Worm (Caenorhabditis elegans): ENCODE data around the gene T04C9.2.
A peak's percentile ranks its signal among the peaks of the same experiment; 100 is the strongest.

The T04C9.2 gene

ce11 chrIII:5988461-5988860, 3.2 kb upstream of the T04C9.2 start:
- TF ChIP-seq klf-2 (GFP tag; conservative IDR thresholded peaks at IDR 0.05) (no peak), T22C8.4 (GFP tag; IDR thresholded peaks at IDR 0.05) (no peak), med-1 (GFP tag; optimal IDR thresholded peaks at IDR 0.05; ENCODE audit: insufficient read depth) (no peak)

- TF ChIP-seq T22C8.4 (GFP tag; IDR thresholded peaks at IDR 0.05) (no peak), ztf-23 (GFP tag; IDR thresholded peaks at IDR 0.05) (no peak), ref-1 (GFP tag; conservative IDR thresholded peaks at IDR 0.05) (no peak), cog-1 (tag; optimal IDR thresholded peaks at IDR 0.05) (no peak)
These were observed 2.5 kb upstream of the T04C9.2 start for ce11 chrIII:5988991-5989726.

ce11 chrIII:5990090-5990489, 1.6 kb upstream of the T04C9.2 start:
- TF ChIP-seq cog-1 (tag; optimal IDR thresholded peaks at IDR 0.05) (no peak), tab-1 (GFP tag; IDR thresholded peaks at IDR 0.05) (no peak), ztf-23 (GFP tag; IDR thresholded peaks at IDR 0.05) (no peak), ref-1 (GFP tag; conservative IDR thresholded peaks at IDR 0.05) (no peak), ztf-29 (GFP tag; IDR thresholded peaks at IDR 0.05) (no peak), med-1 (GFP tag; optimal IDR thresholded peaks at IDR 0.05; ENCODE audit: insufficient read depth) (no peak), T22C8.4 (GFP tag; IDR thresholded peaks at IDR 0.05) (no peak), klf-2 (GFP tag; conservative IDR thresholded peaks at IDR 0.05) (no peak), flt-1 (GFP tag; IDR thresholded peaks at IDR 0.05) (no peak)

- no peak for TF ChIP-seq ztf-23 (GFP tag; IDR thresholded peaks at IDR 0.05)
- TF ChIP-seq flt-1 (GFP tag; IDR thresholded peaks at IDR 0.05) = 0 out of 2 replicates have a peak, but pooled peaks have one; percentile 37
These were observed 363 bp downstream of the T04C9.2 start for ce11 chrIII:5992043-5992442.

ce11 chrIII:5992913-5993312, 1.2 kb downstream of the T04C9.2 start, which contains the start of gene T04C9.1:
Gene T04C9.1 (plus strand): TSS chrIII:5993213.
- TF ChIP-seq cog-1 (tag; optimal IDR thresholded peaks at IDR 0.05) (no peak), ztf-29 (GFP tag; IDR thresholded peaks at IDR 0.05) (no peak), T22C8.4 (GFP tag; IDR thresholded peaks at IDR 0.05) (no peak), ztf-23 (GFP tag; IDR thresholded peaks at IDR 0.05) (no peak), klf-2 (GFP tag; conservative IDR thresholded peaks at IDR 0.05) (no peak), ref-1 (GFP tag; conservative IDR thresholded peaks at IDR 0.05) (no peak), med-1 (GFP tag; optimal IDR thresholded peaks at IDR 0.05; ENCODE audit: insufficient read depth) (no peak), flt-1 (GFP tag; IDR thresholded peaks at IDR 0.05) (no peak), tab-1 (GFP tag; IDR thresholded peaks at IDR 0.05) (no peak)

ce11 chrIII:5998640-5999039, 7.0 kb downstream of the T04C9.2 start:
- no peak for TF ChIP-seq T22C8.4 (GFP tag; IDR thresholded peaks at IDR 0.05)
- TF ChIP-seq klf-2 (GFP tag; conservative IDR thresholded peaks at IDR 0.05) = no peak
- no peak for TF ChIP-seq cog-1 (tag; optimal IDR thresholded peaks at IDR 0.05)
- no peak for TF ChIP-seq ref-1 (GFP tag; conservative IDR thresholded peaks at IDR 0.05)
- no peak for TF ChIP-seq med-1 (GFP tag; optimal IDR thresholded peaks at IDR 0.05; ENCODE audit: insufficient read depth)
- TF ChIP-seq ztf-29 (GFP tag; IDR thresholded peaks at IDR 0.05) = no peak
- no peak for TF ChIP-seq ztf-23 (GFP tag; IDR thresholded peaks at IDR 0.05)
- TF ChIP-seq tab-1 (GFP tag; IDR thresholded peaks at IDR 0.05) = no peak
- no peak for TF ChIP-seq flt-1 (GFP tag; IDR thresholded peaks at IDR 0.05)

- TF ChIP-seq T22C8.4 (GFP tag; IDR thresholded peaks at IDR 0.05) (no peak), flt-1 (GFP tag; IDR thresholded peaks at IDR 0.05) (no peak), tab-1 (GFP tag; IDR thresholded peaks at IDR 0.05) (no peak), ztf-29 (GFP tag; IDR thresholded peaks at IDR 0.05) (no peak), ref-1 (GFP tag; conservative IDR thresholded peaks at IDR 0.05) (no peak), ztf-23 (GFP tag; IDR thresholded peaks at IDR 0.05) (no peak), med-1 (GFP tag; optimal IDR thresholded peaks at IDR 0.05; ENCODE audit: insufficient read depth) (no peak), klf-2 (GFP tag; conservative IDR thresholded peaks at IDR 0.05) (no peak), cog-1 (tag; optimal IDR thresholded peaks at IDR 0.05) (no peak)
These were observed 7.9 kb downstream of the T04C9.2 start for ce11 chrIII:5999629-6000028.

- TF ChIP-seq flt-1 (GFP tag; IDR thresholded peaks at IDR 0.05) (no peak), cog-1 (tag; optimal IDR thresholded peaks at IDR 0.05) (no peak), med-1 (GFP tag; optimal IDR thresholded peaks at IDR 0.05; ENCODE audit: insufficient read depth) (no peak), ztf-29 (GFP tag; IDR thresholded peaks at IDR 0.05) (no peak), ztf-23 (GFP tag; IDR thresholded peaks at IDR 0.05) (no peak), tab-1 (GFP tag; IDR thresholded peaks at IDR 0.05) (no peak), ref-1 (GFP tag; conservative IDR thresholded peaks at IDR 0.05) (no peak), T22C8.4 (GFP tag; IDR thresholded peaks at IDR 0.05) (no peak), klf-2 (GFP tag; conservative IDR thresholded peaks at IDR 0.05) (no peak)
These were observed 10.3 kb downstream of the T04C9.2 start for ce11 chrIII:6002024-6002423.

- no peak for TF ChIP-seq ztf-29 (GFP tag; IDR thresholded peaks at IDR 0.05)
- no peak for TF ChIP-seq ztf-23 (GFP tag; IDR thresholded peaks at IDR 0.05)
- no peak for TF ChIP-seq klf-2 (GFP tag; conservative IDR thresholded peaks at IDR 0.05)
- no peak for TF ChIP-seq flt-1 (GFP tag; IDR thresholded peaks at IDR 0.05)
- no peak for TF ChIP-seq cog-1 (tag; optimal IDR thresholded peaks at IDR 0.05)
- TF ChIP-seq T22C8.4 (GFP tag; IDR thresholded peaks at IDR 0.05) = no peak
- no peak for TF ChIP-seq ref-1 (GFP tag; conservative IDR thresholded peaks at IDR 0.05)
- TF ChIP-seq tab-1 (GFP tag; IDR thresholded peaks at IDR 0.05) = no peak
- no peak for TF ChIP-seq med-1 (GFP tag; optimal IDR thresholded peaks at IDR 0.05; ENCODE audit: insufficient read depth)
These were observed 14.8 kb downstream of the T04C9.2 start for ce11 chrIII:6006453-6006852.

- TF ChIP-seq flt-1 (GFP tag; IDR thresholded peaks at IDR 0.05) (no peak), ref-1 (GFP tag; conservative IDR thresholded peaks at IDR 0.05) (no peak), med-1 (GFP tag; optimal IDR thresholded peaks at IDR 0.05; ENCODE audit: insufficient read depth) (no peak), ztf-29 (GFP tag; IDR thresholded peaks at IDR 0.05) (no peak), klf-2 (GFP tag; conservative IDR thresholded peaks at IDR 0.05) (no peak), cog-1 (tag; optimal IDR thresholded peaks at IDR 0.05) (no peak), T22C8.4 (GFP tag; IDR thresholded peaks at IDR 0.05) (no peak), ztf-23 (GFP tag; IDR thresholded peaks at IDR 0.05) (no peak)
These were observed 17.4 kb downstream of the T04C9.2 start, which contains the start of the genes gcna-1 and eftu-2 for ce11 chrIII:6008989-6009610. Gene gcna-1 (minus strand): TSS chrIII:6009084. Gene eftu-2 (plus strand): TSS chrIII:6009560.
